Fruit fly (Drosophila melanogaster) whole organism, embryonic: ENCODE data around the gene CG31817.

ENCODE experiments used
- ATbp ChIP-seq: fragments of 200-800 bp; sonication (Bioruptor generic); optimal IDR thresholded peaks from 2 replicates; lab custom pipeline; 2017; ENCODE audit warnings: missing biosample characterization, mild to moderate bottlenecking, missing genetic modification characterization, missing genetic modification reagents
- Antp ChIP-seq: fragments of 200-800 bp; sonication (Bioruptor generic); optimal IDR thresholded peaks from 3 replicates; lab custom pipeline; 2016; ENCODE audit warnings: missing biosample characterization, missing genetic modification characterization
- CG10431 ChIP-seq: fragments of 200-800 bp; sonication (Bioruptor generic); optimal IDR thresholded peaks from 3 replicates; lab custom pipeline; 2018; ENCODE audit warnings: missing biosample characterization, mild to moderate bottlenecking, missing genetic modification characterization
- CG12219 ChIP-seq: fragments of 200-800 bp; sonication (Bioruptor generic); optimal IDR thresholded peaks from 3 replicates; lab custom pipeline; 2018; ENCODE audit warnings: missing biosample characterization, mild to moderate bottlenecking, missing genetic modification characterization
- CG13123 ChIP-seq: fragments of 200-800 bp; sonication (Bioruptor generic); optimal IDR thresholded peaks from 2 replicates; lab custom pipeline; 2016; ENCODE audit warnings: missing biosample characterization, missing genetic modification characterization
- CG13624 ChIP-seq: fragments of 200-800 bp; sonication (Bioruptor generic); optimal IDR thresholded peaks from 2 replicates; lab custom pipeline; 2016; ENCODE audit warnings: missing biosample characterization, missing genetic modification characterization
- CG14965 ChIP-seq: fragments of 200-800 bp; sonication (Bioruptor generic); optimal IDR thresholded peaks from 2 replicates; lab custom pipeline; 2016; ENCODE audit warnings: missing biosample characterization, missing genetic modification characterization, borderline replicate concordance
- CG15011 ChIP-seq: fragments of 200-800 bp; sonication (Bioruptor generic); optimal IDR thresholded peaks from 3 replicates; lab custom pipeline; 2018; ENCODE audit warnings: missing biosample characterization, mild to moderate bottlenecking, missing genetic modification characterization
- CG15269 ChIP-seq: fragments of 200-800 bp; sonication (Bioruptor generic); optimal IDR thresholded peaks from 2 replicates; lab custom pipeline; 2018; ENCODE audit warnings: missing biosample characterization, mild to moderate bottlenecking, missing genetic modification characterization, moderate library complexity
- CG15601 ChIP-seq: fragments of 200-800 bp; sonication (Bioruptor generic); optimal IDR thresholded peaks from 3 replicates; lab custom pipeline; 2019; ENCODE audit warnings: missing biosample characterization, mild to moderate bottlenecking, missing genetic modification characterization, moderate library complexity
- CG15696 ChIP-seq: fragments of 200-800 bp; sonication (Bioruptor generic); optimal IDR thresholded peaks from 2 replicates; lab custom pipeline; 2019; ENCODE audit warnings: missing biosample characterization, mild to moderate bottlenecking, missing genetic modification characterization, moderate library complexity
- CG1602 ChIP-seq: fragments of 200-800 bp; sonication (Bioruptor generic); optimal IDR thresholded peaks from 3 replicates; lab custom pipeline; 2016; ENCODE audit warnings: missing biosample characterization, missing genetic modification characterization
- CG17385 ChIP-seq: fragments of 200-800 bp; sonication (Bioruptor generic); optimal IDR thresholded peaks from 3 replicates; lab custom pipeline; 2018; ENCODE audit warnings: missing biosample characterization, mild to moderate bottlenecking, missing genetic modification characterization
- CG2875 ChIP-seq: fragments of 200-800 bp; sonication (Bioruptor generic); optimal IDR thresholded peaks from 2 replicates; lab custom pipeline; 2017; ENCODE audit warnings: missing biosample characterization, mild to moderate bottlenecking, missing genetic modification characterization, missing genetic modification reagents
- CG2889 ChIP-seq: fragments of 200-800 bp; sonication (Bioruptor generic); IDR thresholded peaks from 3 replicates; pipeline ENCODE4 v1.3.6; 2022; ENCODE audit warnings: missing biosample characterization, missing genetic modification characterization
- CG30020 ChIP-seq: fragments of 200-800 bp; optimal IDR thresholded peaks from 2 replicates; lab custom pipeline; 2019; ENCODE audit warnings: missing biosample characterization, mild to moderate bottlenecking, missing genetic modification characterization, moderate library complexity
- CG32767 ChIP-seq: fragments of 200-800 bp; sonication (Bioruptor generic); IDR thresholded peaks from 2 replicates; pipeline ENCODE4 v1.3.6; 2022; ENCODE audit warnings: missing biosample characterization, missing genetic modification characterization
- CG4328 ChIP-seq: fragments of 200-800 bp; sonication (Bioruptor generic); optimal IDR thresholded peaks from 3 replicates; lab custom pipeline; 2017; ENCODE audit warnings: missing biosample characterization, missing genetic modification reagents, missing genetic modification characterization
- CG7839 ChIP-seq: fragments of 200-800 bp; sonication (Bioruptor generic); optimal IDR thresholded peaks from 3 replicates; lab custom pipeline; 2018; ENCODE audit warnings: missing biosample characterization, mild to moderate bottlenecking, missing genetic modification characterization, moderate library complexity
- CG7963 ChIP-seq: fragments of 200-800 bp; sonication (Bioruptor generic); IDR thresholded peaks from 3 replicates; pipeline ENCODE4 v1.3.6; 2022; ENCODE audit warnings: missing biosample characterization, missing genetic modification characterization; ENCODE audit not compliant: partially characterized antibody
- CG8359 ChIP-seq: fragments of 200-800 bp; sonication (Bioruptor generic); optimal IDR thresholded peaks from 2 replicates; lab custom pipeline; 2017; ENCODE audit warnings: missing biosample characterization, mild to moderate bottlenecking, missing genetic modification characterization, borderline replicate concordance
- CG9727 ChIP-seq: fragments of 200-800 bp; sonication (Bioruptor generic); optimal IDR thresholded peaks from 3 replicates; lab custom pipeline; 2017; ENCODE audit warnings: missing biosample characterization, mild to moderate bottlenecking, missing genetic modification characterization
- D19B ChIP-seq: fragments of 200-800 bp; sonication (Bioruptor generic); optimal IDR thresholded peaks from 2 replicates; lab custom pipeline; 2017; ENCODE audit warnings: missing biosample characterization, mild to moderate bottlenecking, missing genetic modification characterization
- Dad ChIP-seq: fragments of 200-800 bp; sonication (Bioruptor generic); optimal IDR thresholded peaks from 3 replicates; lab custom pipeline; 2016; ENCODE audit warnings: missing biosample characterization, missing genetic modification characterization
- Hmx ChIP-seq: fragments of 200-800 bp; sonication (Bioruptor generic); optimal IDR thresholded peaks from 2 replicates; lab custom pipeline; 2016; ENCODE audit warnings: missing biosample characterization, missing genetic modification characterization
- Mad ChIP-seq: fragments of 200-800 bp; sonication (Bioruptor generic); optimal IDR thresholded peaks from 2 replicates; lab custom pipeline; 2016; ENCODE audit warnings: missing biosample characterization, missing genetic modification characterization
- Meics ChIP-seq: fragments of 200-800 bp; sonication (Bioruptor generic); optimal IDR thresholded peaks from 2 replicates; lab custom pipeline; 2017; ENCODE audit warnings: missing biosample characterization, mild to moderate bottlenecking, missing genetic modification characterization
- Myb ChIP-seq: fragments of 200-800 bp; sonication (Bioruptor generic); optimal IDR thresholded peaks from 2 replicates; lab custom pipeline; 2016; ENCODE audit warnings: missing biosample characterization, missing genetic modification characterization
- NC2α ChIP-seq: fragments of 200-800 bp; sonication (Bioruptor generic); optimal IDR thresholded peaks from 2 replicates; lab custom pipeline; 2016; ENCODE audit warnings: missing biosample characterization, missing genetic modification characterization
- Optix ChIP-seq: fragments of 200-800 bp; sonication (Bioruptor generic); IDR thresholded peaks from 3 replicates; pipeline ENCODE4 v1.3.6; 2022; ENCODE audit warnings: missing biosample characterization, missing genetic modification characterization
- Ravus ChIP-seq: fragments of 200-800 bp; sonication (Bioruptor generic); IDR thresholded peaks from 2 replicates; pipeline ENCODE4 v1.3.6; 2022; ENCODE audit warnings: missing biosample characterization, missing genetic modification characterization
- Six4 ChIP-seq: fragments of 200-800 bp; sonication (Bioruptor generic); optimal IDR thresholded peaks from 2 replicates; lab custom pipeline; 2016; ENCODE audit warnings: missing biosample characterization, missing genetic modification characterization
- Sox102F ChIP-seq: fragments of 200-800 bp; sonication (Bioruptor generic); optimal IDR thresholded peaks from 2 replicates; lab custom pipeline; 2018; ENCODE audit warnings: missing biosample characterization, mild to moderate bottlenecking, missing genetic modification characterization, moderate library complexity
- Xbp1 ChIP-seq: fragments of 200-800 bp; sonication (Bioruptor generic); optimal IDR thresholded peaks from 3 replicates; lab custom pipeline; 2016; ENCODE audit warnings: missing biosample characterization, mild to moderate bottlenecking, missing genetic modification characterization
- aop ChIP-seq: fragments of 200-800 bp; sonication (Bioruptor generic); IDR thresholded peaks from 2 replicates; pipeline ENCODE4 v1.3.6; 2022; ENCODE audit warnings: missing biosample characterization, missing genetic modification characterization
- bcd ChIP-seq: fragments of 200-800 bp; sonication (Bioruptor generic); optimal IDR thresholded peaks from 2 replicates; lab custom pipeline; 2017; ENCODE audit warnings: missing biosample characterization, mild to moderate bottlenecking, missing genetic modification characterization
- dmrt11E ChIP-seq: fragments of 200-800 bp; sonication (Bioruptor generic); optimal IDR thresholded peaks from 3 replicates; lab custom pipeline; 2018; ENCODE audit warnings: missing biosample characterization, mild to moderate bottlenecking, missing genetic modification characterization, moderate library complexity
- exex ChIP-seq: fragments of 200-800 bp; sonication (Bioruptor generic); optimal IDR thresholded peaks from 4 replicates; lab custom pipeline; 2018; ENCODE audit warnings: missing biosample characterization, mild to moderate bottlenecking, missing genetic modification characterization, moderate library complexity
- grau ChIP-seq: fragments of 200-800 bp; optimal IDR thresholded peaks from 3 replicates; lab custom pipeline; 2019; ENCODE audit warnings: missing biosample characterization, mild to moderate bottlenecking, missing genetic modification characterization, moderate library complexity
- hth ChIP-seq: fragments of >200 bp; optimal IDR thresholded peaks from 2 replicates; lab custom pipeline; 2017; ENCODE audit warnings: inconsistent platforms
- ind ChIP-seq: fragments of 200-800 bp; sonication (Bioruptor generic); optimal IDR thresholded peaks from 3 replicates; lab custom pipeline; 2016; ENCODE audit warnings: missing biosample characterization, missing genetic modification characterization
- insv ChIP-seq, 2 experiments: fragments of 200-800 bp; sonication (Bioruptor generic); optimal IDR thresholded peaks; 3 replicates each; lab custom pipeline; 2016 to 2018; ENCODE audit warnings: missing biosample characterization in 2 of 2, missing genetic modification characterization in 2 of 2
- jumu ChIP-seq: fragments of 200-800 bp; sonication (Bioruptor generic); optimal IDR thresholded peaks from 3 replicates; lab custom pipeline; 2016; ENCODE audit warnings: missing biosample characterization, missing genetic modification characterization
- nau ChIP-seq: fragments of 200-800 bp; sonication (Bioruptor generic); optimal IDR thresholded peaks from 3 replicates; lab custom pipeline; 2017; ENCODE audit warnings: missing biosample characterization, mild to moderate bottlenecking, missing genetic modification characterization, missing genetic modification reagents
- oc ChIP-seq: fragments of 200-800 bp; sonication (Bioruptor generic); optimal IDR thresholded peaks from 2 replicates; lab custom pipeline; 2018; ENCODE audit warnings: missing biosample characterization, mild to moderate bottlenecking, missing genetic modification characterization, moderate library complexity
- pb ChIP-seq: fragments of 200-800 bp; sonication (Bioruptor generic); optimal IDR thresholded peaks from 3 replicates; lab custom pipeline; 2016; ENCODE audit warnings: missing biosample characterization, missing genetic modification characterization
- pfk ChIP-seq: fragments of 200-800 bp; sonication (Bioruptor generic); optimal IDR thresholded peaks from 2 replicates; lab custom pipeline; 2018; ENCODE audit warnings: missing biosample characterization, mild to moderate bottlenecking, missing genetic modification characterization, moderate library complexity
- slou ChIP-seq: fragments of 200-800 bp; sonication (Bioruptor generic); optimal IDR thresholded peaks from 3 replicates; lab custom pipeline; 2016; ENCODE audit warnings: missing biosample characterization, missing genetic modification characterization
- tgo ChIP-seq: fragments of 200-800 bp; sonication (Bioruptor generic); IDR thresholded peaks from 3 replicates; pipeline ENCODE4 v1.3.6; 2022; ENCODE audit warnings: missing biosample characterization, missing genetic modification characterization
- vfl ChIP-seq: fragments of 200-800 bp; sonication (Bioruptor generic); optimal IDR thresholded peaks from 2 replicates; lab custom pipeline; 2016; ENCODE audit warnings: missing biosample characterization, missing genetic modification characterization

CG31817 gene

DNA sequence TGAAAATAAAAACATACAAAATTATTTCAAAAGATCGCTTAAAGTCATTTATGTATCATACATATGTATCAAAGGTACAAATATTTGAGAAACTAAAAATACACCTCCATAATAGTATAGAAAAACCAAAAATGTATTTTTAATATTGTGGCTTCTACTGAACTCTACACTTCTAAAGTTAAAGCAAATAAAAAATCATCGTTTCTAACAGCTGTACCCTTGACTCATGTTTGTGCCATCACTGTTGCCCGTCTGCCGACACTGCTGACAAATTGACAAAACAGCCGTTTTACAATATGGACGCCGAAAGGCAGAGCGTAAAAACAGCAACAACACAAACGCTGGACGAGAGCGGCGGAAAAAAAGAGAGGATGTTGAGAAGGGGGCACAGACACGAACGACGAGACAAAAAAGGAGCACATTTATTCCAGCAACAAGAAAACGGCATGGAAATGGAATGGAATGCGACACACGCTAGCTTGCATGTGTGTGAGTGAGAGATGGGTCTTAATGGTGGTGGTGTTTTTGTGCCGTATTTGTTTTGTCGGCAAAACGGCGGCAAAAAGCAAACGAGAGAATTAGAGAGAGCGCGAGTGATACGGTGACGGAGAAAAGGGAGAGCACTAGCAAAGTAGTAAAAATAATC lies 51.2 kb downstream of the CG31817 start (continued):
- TF ChIP-seq pb (GFP tag; lab: Kevin White, UChicago) (peak; percentile 83), insv (GFP tag; optimal IDR thresholded peaks at IDR 0.05; lab: Kevin White, UChicago) (no peak), CG32767 (no peak), CG9727 (GFP tag; lab: Kevin White, UChicago) (peak; percentile 86), CG1602 (GFP tag; lab: Kevin White, UChicago) (peak; percentile 79), ATbp (GFP tag; lab: Kevin White, UChicago) (peak; percentile 78), CG13624 (GFP tag; lab: Kevin White, UChicago) (peak; percentile 73), CG2889 (GFP tag; lab: Robert Waterston, UW) (no peak), exex (peak; percentile 44), Hmx (GFP tag; lab: Kevin White, UChicago) (peak; percentile 41), Myb (peak; percentile 72), oc (peak; percentile 48), tgo (GFP tag; lab: Robert Waterston, UW) (no peak), CG10431 (no peak), Optix (GFP tag; lab: Robert Waterston, UW) (no peak), D19B (peak; percentile 82), CG7839 (tag; lab: Kevin White, UChicago) (peak; percentile 87), CG30020 (tag; lab: Kevin White, UChicago) (peak; percentile 32), slou (GFP tag; lab: Kevin White, UChicago) (peak; percentile 32), Six4 (GFP tag; lab: Kevin White, UChicago) (peak; percentile 63), CG15601 (tag; lab: Kevin White, UChicago) (peak; percentile 68), ind (GFP tag; lab: Kevin White, UChicago) (peak; percentile 84), CG8359 (peak; percentile 77), CG15269 (tag; lab: Kevin White, UChicago) (peak; percentile 83), dmrt11E (tag; lab: Kevin White, UChicago) (peak; percentile 81), Xbp1 (GFP tag; lab: Kevin White, UChicago) (peak; percentile 79), CG2875 (GFP tag; lab: Kevin White, UChicago) (peak; percentile 59), Antp (GFP tag; lab: Kevin White, UChicago) (peak; percentile 67), aop (GFP tag; lab: Robert Waterston, UW) (no peak), CG17385 (GFP tag; lab: Kevin White, UChicago) (peak; percentile 74), grau (tag; lab: Kevin White, UChicago) (peak; percentile 88), NC2α (GFP tag; lab: Kevin White, UChicago) (peak; percentile 70), CG7963 (GFP tag; lab: Robert Waterston, UW) (no peak), pfk (GFP tag; lab: Kevin White, UChicago) (peak; percentile 97), CG4328 (GFP tag; lab: Kevin White, UChicago) (peak; percentile 71), jumu (GFP tag; lab: Kevin White, UChicago) (peak; percentile 79), CG15696 (tag; lab: Kevin White, UChicago) (peak; percentile 76), CG15011 (GFP tag; lab: Kevin White, UChicago) (peak; percentile 81), Ravus (GFP tag; lab: Robert Waterston, UW) (no peak), Dad (peak; percentile 84), vfl (GFP tag; lab: Kevin White, UChicago) (peak; percentile 45), CG14965 (GFP tag; lab: Kevin White, UChicago) (no peak), Mad (GFP tag; lab: Kevin White, UChicago) (peak; percentile 79), CG13123 (peak; percentile 73), bcd (peak; percentile 84), hth (lab: Kevin White, UChicago) (no peak), CG12219 (GFP tag; lab: Kevin White, UChicago) (peak; percentile 57), Meics (peak; percentile 92), Sox102F (GFP tag; lab: Kevin White, UChicago) (peak; percentile 87), nau (GFP tag; lab: Kevin White, UChicago) (peak; percentile 83)
